Worm (Caenorhabditis elegans): ENCODE data around the gene K02D10.3.

- TF ChIP-seq arid-1 (GFP tag; conservative IDR thresholded peaks at IDR 0.05): no peak
- TF ChIP-seq nhr-11 (tag; optimal IDR thresholded peaks at IDR 0.05): no peak
- no peak for TF ChIP-seq dve-1 (tag; optimal IDR thresholded peaks at IDR 0.05; ENCODE audit: insufficient read depth)
- TF ChIP-seq pha-4 (GFP tag; IDR thresholded peaks at IDR 0.05): no peak
- TF ChIP-seq pha-4 (tag; optimal IDR thresholded peaks at IDR 0.05): no peak
- no peak for TF ChIP-seq fkh-10 (GFP tag; optimal IDR thresholded peaks at IDR 0.05)
- no peak for TF ChIP-seq lin-39 (tag; optimal IDR thresholded peaks at IDR 0.05)
- TF ChIP-seq dpl-1 (GFP tag; optimal IDR thresholded peaks at IDR 0.05): no peak
- no peak for TF ChIP-seq pqm-1 (tag; optimal IDR thresholded peaks at IDR 0.05)
- no peak for TF ChIP-seq ctbp-1 (GFP tag; IDR thresholded peaks at IDR 0.05)
- no peak for TF ChIP-seq lin-13 (GFP tag; optimal IDR thresholded peaks at IDR 0.05)
Measured at ce11 chrIII:8791235-8791634, 19.5 kb upstream of the K02D10.3 start, which contains the start of the genes zfp-1 and F54F2.14.

All from whole organism, L4 larva.